Worm (Caenorhabditis elegans): ENCODE measurements around the gene edg-1.

The edg-1 gene

DNA sequence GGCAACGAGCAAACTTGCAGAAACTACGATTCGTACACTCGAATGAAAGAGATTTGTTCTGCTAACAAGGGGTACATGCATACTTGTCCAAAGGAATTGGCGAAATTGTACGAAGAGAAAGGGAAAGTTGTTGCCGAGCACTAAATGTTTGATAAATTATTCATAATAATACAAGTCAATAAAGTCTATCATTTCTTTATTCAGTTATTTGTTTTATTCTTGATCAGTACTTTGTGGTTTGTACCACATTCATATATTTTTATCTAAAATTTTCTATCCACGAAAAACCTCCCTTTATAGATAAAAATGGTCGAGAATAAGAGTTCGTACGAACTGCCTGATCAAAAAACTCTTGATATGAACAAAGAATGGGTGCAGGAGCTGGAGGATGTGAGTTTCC is at the start of gene edg-1:
edg-1 (plus strand) TSS at position 301 of the 400 bp plus-strand sequence.
- no peak for TF ChIP-seq mab-5 (tag; optimal IDR thresholded peaks at IDR 0.05)
- TF ChIP-seq crh-2 (tag; optimal IDR thresholded peaks at IDR 0.05), result no peak

- TF ChIP-seq nhr-129 (tag; optimal IDR thresholded peaks at IDR 0.05) (peak; percentile 32), unc-39 (tag; optimal IDR thresholded peaks at IDR 0.05) (no peak), mab-5 (tag; optimal IDR thresholded peaks at IDR 0.05) (no peak)
Measured at ce11 chrIV:11271262-11271661, 49.3 kb upstream of the edg-1 start, which contains the start of gene nhr-7. TSS of gene nhr-7 (minus strand) at chrIV:11271362.

DNA sequence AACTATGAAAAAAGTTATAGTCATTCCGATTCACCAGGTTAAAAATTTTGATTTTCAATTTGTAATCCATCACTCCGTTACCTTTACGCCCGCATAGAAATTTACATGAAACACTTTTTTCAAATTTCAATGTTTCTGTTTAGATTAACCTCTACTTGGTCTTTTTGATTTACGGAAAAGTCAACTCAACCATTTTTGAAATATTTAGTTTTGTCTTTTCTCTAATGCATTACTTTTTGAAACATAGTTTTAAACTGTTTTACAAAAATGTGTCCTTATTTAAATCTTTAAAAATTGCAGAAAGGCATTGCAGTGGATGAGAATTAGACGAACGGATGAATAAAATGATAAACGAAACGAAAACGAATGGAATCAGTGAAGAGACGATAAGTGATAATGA is 47.4 kb upstream of the edg-1 start, which contains the start of gene gtl-2:
gtl-2 (plus strand) TSS at position 301 of the 400 bp plus-strand sequence.
- TF ChIP-seq nhr-10 (tag; optimal IDR thresholded peaks at IDR 0.05) (no peak), unc-55 (GFP tag; optimal IDR thresholded peaks at IDR 0.05) (no peak), snpc-4 (tag; optimal IDR thresholded peaks at IDR 0.05) (no peak), mab-5 (tag; optimal IDR thresholded peaks at IDR 0.05) (no peak), nhr-21 (tag; optimal IDR thresholded peaks at IDR 0.05) (no peak), nhr-129 (tag; optimal IDR thresholded peaks at IDR 0.05) (no peak), elt-3 (tag; optimal IDR thresholded peaks at IDR 0.05) (no peak), R02D3.7 (tag; optimal IDR thresholded peaks at IDR 0.05) (no peak), nhr-6 (tag; optimal IDR thresholded peaks at IDR 0.05) (no peak), aly-2 (tag; optimal IDR thresholded peaks at IDR 0.05) (no peak), C34F6.9 (tag; optimal IDR thresholded peaks at IDR 0.05) (no peak), ceh-82 (tag; optimal IDR thresholded peaks at IDR 0.05) (no peak), peb-1 (tag; optimal IDR thresholded peaks at IDR 0.05) (no peak), nhr-25 (tag; optimal IDR thresholded peaks at IDR 0.05) (no peak), unc-39 (tag; optimal IDR thresholded peaks at IDR 0.05) (no peak)

- TF ChIP-seq nhr-6 (tag; optimal IDR thresholded peaks at IDR 0.05), result no peak
- no peak for TF ChIP-seq sma-9 (GFP tag; optimal IDR thresholded peaks at IDR 0.05)
- TF ChIP-seq sma-9 (tag; optimal IDR thresholded peaks at IDR 0.05), result no peak
- no peak for TF ChIP-seq elt-1 (tag; optimal IDR thresholded peaks at IDR 0.05)
- TF ChIP-seq lin-11 (tag; optimal IDR thresholded peaks at IDR 0.05), result no peak
- TF ChIP-seq alr-1 (tag; optimal IDR thresholded peaks at IDR 0.05), result no peak
- TF ChIP-seq ceh-82 (tag; optimal IDR thresholded peaks at IDR 0.05), result no peak
- no peak for TF ChIP-seq sma-3 (GFP tag; optimal IDR thresholded peaks at IDR 0.05)
- no peak for TF ChIP-seq ceh-16 (tag; optimal IDR thresholded peaks at IDR 0.05)
- TF ChIP-seq mab-5 (tag; optimal IDR thresholded peaks at IDR 0.05), result no peak
- no peak for TF ChIP-seq ama-1 (optimal IDR thresholded peaks at IDR 0.05)
- no peak for TF ChIP-seq sem-4 (tag; optimal IDR thresholded peaks at IDR 0.05)
- no peak for TF ChIP-seq lin-13 (GFP tag; optimal IDR thresholded peaks at IDR 0.05)
- TF ChIP-seq peb-1 (tag; optimal IDR thresholded peaks at IDR 0.05), result no peak
Measured at ce11 chrIV:11276026-11276425, 44.6 kb upstream of the edg-1 start.

DNA sequence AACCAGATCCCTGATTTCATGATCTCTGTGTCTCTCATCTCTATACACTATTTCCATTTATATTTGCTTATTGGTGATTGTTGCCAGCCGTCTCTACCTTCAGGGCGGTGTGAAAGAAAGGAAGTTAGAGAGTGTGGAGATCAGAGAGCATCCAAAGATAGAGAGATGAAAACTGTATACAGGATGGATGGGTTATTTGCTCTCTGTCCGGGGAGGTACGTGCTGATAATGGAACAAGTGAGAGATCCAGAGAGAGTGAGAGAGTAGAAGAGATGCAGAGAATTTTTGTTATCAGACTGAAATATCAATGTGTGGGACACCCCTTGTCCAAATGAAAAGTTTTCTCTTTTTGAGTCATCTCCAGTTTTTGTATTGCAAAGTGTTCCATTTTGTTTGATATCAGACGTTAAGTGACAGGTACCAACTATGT is 36.5 kb upstream of the edg-1 start:
- TF ChIP-seq sma-9 (GFP tag; optimal IDR thresholded peaks at IDR 0.05) (peak; percentile 50), sma-9 (tag; optimal IDR thresholded peaks at IDR 0.05) (no peak), fos-1 (tag; optimal IDR thresholded peaks at IDR 0.05) (peak; percentile 97), crh-2 (tag; optimal IDR thresholded peaks at IDR 0.05) (peak; percentile 46), snpc-4 (tag; optimal IDR thresholded peaks at IDR 0.05) (no peak), nhr-11 (tag; optimal IDR thresholded peaks at IDR 0.05) (no peak), nhr-129 (tag; optimal IDR thresholded peaks at IDR 0.05) (peak; percentile 17), F13H6.1 (tag; optimal IDR thresholded peaks at IDR 0.05) (peak; percentile 84), gmeb-1 (tag; optimal IDR thresholded peaks at IDR 0.05) (peak; percentile 33), sma-3 (GFP tag; optimal IDR thresholded peaks at IDR 0.05) (peak; percentile 22), zag-1 (tag; optimal IDR thresholded peaks at IDR 0.05) (no peak)

- no peak for TF ChIP-seq nhr-12 (tag; optimal IDR thresholded peaks at IDR 0.05)
- TF ChIP-seq ZK546.5 (tag; optimal IDR thresholded peaks at IDR 0.05), result no peak
- no peak for TF ChIP-seq Y55F3AM.14 (GFP tag; optimal IDR thresholded peaks at IDR 0.05)
Measured at ce11 chrIV:11285239-11285638, 35.4 kb upstream of the edg-1 start.

All from whole organism, L2 larva.